Worm (Caenorhabditis elegans) whole organism, early embryonic: ENCODE measurements around the gene ZC196.3.

Source experiments
- hmbx-1 ChIP-seq: sonication (generic microtip); optimal IDR thresholded peaks from 2 replicates; lab custom pipeline; 2016; ENCODE audit warnings: mild to moderate bottlenecking, missing genetic modification characterization, missing compliant biosample characterization
- hmg-4 ChIP-seq: fragments of 200-800 bp; sonication (Bioruptor generic); optimal IDR thresholded peaks from 2 replicates; lab custom pipeline; 2018; ENCODE audit warnings: mild to moderate bottlenecking, missing genetic modification characterization, missing compliant biosample characterization
- pes-1 ChIP-seq: fragments of 200-800 bp; sonication (Bioruptor generic); IDR thresholded peaks from 2 replicates; pipeline ENCODE4 v1.3.6; 2022; ENCODE audit warnings: missing genetic modification reagents, missing genetic modification characterization, missing compliant biosample characterization
- tra-4 ChIP-seq: sonication (generic microtip); optimal IDR thresholded peaks from 2 replicates; lab custom pipeline; 2017; ENCODE audit warnings: missing genetic modification characterization, missing compliant biosample characterization

- TF ChIP-seq hmg-4 (GFP tag; lab: Kevin White, UChicago) (no peak), tra-4 (no peak), hmbx-1 (no peak), pes-1 (no peak)
Measured at ce11 chrV:8716175-8716574, 20.3 kb upstream of the ZC196.3 start, which contains the start of gene glr-5.
